Fruit fly (Drosophila melanogaster) whole organism, wandering third instar larva: ENCODE results near the gene Gad1.

Experiments
- Abd-B ChIP-seq: fragments of >200 bp; optimal IDR thresholded peaks from 2 replicates; lab custom pipeline; 2017; ENCODE audit warnings: missing biosample characterization, missing genetic modification characterization
- CG9705 ChIP-seq: fragments of 200-800 bp; sonication (Bioruptor generic); optimal IDR thresholded peaks from 2 replicates; lab custom pipeline; 2018; ENCODE audit warnings: missing biosample characterization, mild to moderate bottlenecking, missing genetic modification characterization
- CrebA ChIP-seq: fragments of 200-800 bp; sonication (Bioruptor generic); optimal IDR thresholded peaks from 2 replicates; lab custom pipeline; 2016; ENCODE audit warnings: missing biosample characterization, mild to moderate bottlenecking, missing genetic modification characterization, borderline replicate concordance
- Dfd ChIP-seq: fragments of >200 bp; optimal IDR thresholded peaks from 2 replicates; lab custom pipeline; 2017; ENCODE audit warnings: missing biosample characterization, missing genetic modification characterization
- Dif ChIP-seq: fragments of 200-275, 200-300 bp; sonication (Bioruptor generic); optimal IDR thresholded peaks from 2 replicates; lab custom pipeline; 2018; ENCODE audit warnings: missing biosample characterization, missing genetic modification characterization; ENCODE audit not compliant: partially characterized antibody
- GATAd ChIP-seq: sonication (Bioruptor generic); optimal IDR thresholded peaks from 2 replicates; lab custom pipeline; 2016; ENCODE audit warnings: missing biosample characterization, missing genetic modification characterization
- HLH106 ChIP-seq: fragments of 200-800 bp; optimal IDR thresholded peaks from 3 replicates; lab custom pipeline; 2019; ENCODE audit warnings: missing biosample characterization, mild to moderate bottlenecking, missing genetic modification characterization, moderate library complexity
- Hr78 ChIP-seq: fragments of >200 bp; optimal IDR thresholded peaks from 2 replicates; lab custom pipeline; 2017; ENCODE audit warnings: missing biosample characterization, missing genetic modification characterization
- Hr83 ChIP-seq: fragments of 200-300 bp; sonication (Bioruptor generic); optimal IDR thresholded peaks from 2 replicates; lab custom pipeline; 2016; ENCODE audit warnings: missing biosample characterization, mild to moderate bottlenecking, missing genetic modification characterization, moderate library complexity; ENCODE audit not compliant: poor library complexity, severe bottlenecking
- Jra ChIP-seq: sonication (Bioruptor generic); optimal IDR thresholded peaks from 2 replicates; lab custom pipeline; 2016; ENCODE audit warnings: missing biosample characterization, missing genetic modification characterization
- Mio ChIP-seq: sonication (Bioruptor generic); optimal IDR thresholded peaks from 2 replicates; lab custom pipeline; 2016; ENCODE audit warnings: missing biosample characterization, missing genetic modification characterization
- Myc ChIP-seq: fragments of >200 bp; optimal IDR thresholded peaks from 2 replicates; lab custom pipeline; 2017
- N ChIP-seq: fragments of >200 bp; optimal IDR thresholded peaks from 2 replicates; lab custom pipeline; 2018; ENCODE audit warnings: missing biosample characterization, missing external identifiers, missing genetic modification characterization
- OdsH ChIP-seq: fragments of 200-800 bp; sonication (Bioruptor generic); optimal IDR thresholded peaks from 2 replicates; lab custom pipeline; 2016; ENCODE audit warnings: missing biosample characterization, mild to moderate bottlenecking, missing genetic modification characterization
- Rel ChIP-seq, 2 experiments: fragments of 200-800 bp; sonication (Bioruptor generic) in 1 of 2; optimal IDR thresholded peaks; 2 replicates in 1 of 2; 3 replicates in 1 of 2; lab custom pipeline; 2016 to 2019; ENCODE audit warnings: mild to moderate bottlenecking in 2 of 2, missing biosample characterization in 2 of 2, missing genetic modification characterization in 2 of 2, moderate library complexity in 1 of 2
- Sp1 ChIP-seq: fragments of 200-800 bp; sonication (Bioruptor generic); optimal IDR thresholded peaks from 3 replicates; lab custom pipeline; 2019; ENCODE audit warnings: missing biosample characterization, mild to moderate bottlenecking, missing genetic modification characterization, moderate library complexity
- Vsx2 ChIP-seq: fragments of 200-300, 225-300 bp; sonication (Bioruptor generic); optimal IDR thresholded peaks from 2 replicates; lab custom pipeline; 2018; ENCODE audit warnings: missing biosample characterization, missing genetic modification characterization; ENCODE audit not compliant: partially characterized antibody
- br ChIP-seq: fragments of 200-800 bp; sonication (Bioruptor generic); optimal IDR thresholded peaks from 2 replicates; lab custom pipeline; 2016; ENCODE audit warnings: missing biosample characterization, missing genetic modification characterization
- brk ChIP-seq: fragments of 200-800 bp; sonication (Bioruptor generic); optimal IDR thresholded peaks from 2 replicates; lab custom pipeline; 2016; ENCODE audit warnings: missing biosample characterization, mild to moderate bottlenecking, missing genetic modification characterization
- dmrt93B ChIP-seq: fragments of 200-800 bp; sonication (Bioruptor generic); optimal IDR thresholded peaks from 2 replicates; lab custom pipeline; 2018; ENCODE audit warnings: missing biosample characterization, mild to moderate bottlenecking, missing genetic modification characterization
- dsf ChIP-seq: sonication (Bioruptor generic); optimal IDR thresholded peaks from 2 replicates; lab custom pipeline; 2016; ENCODE audit warnings: missing biosample characterization, missing genetic modification characterization, borderline replicate concordance
- ey ChIP-seq: fragments of 200-800 bp; sonication (Bioruptor generic); optimal IDR thresholded peaks from 2 replicates; lab custom pipeline; 2016; ENCODE audit warnings: missing biosample characterization, missing genetic modification characterization
- foxo ChIP-seq, 2 experiments: fragments of 200-800 bp; sonication (Bioruptor generic); optimal IDR thresholded peaks; 2 replicates in 1 of 2; 3 replicates in 1 of 2; lab custom pipeline; 2016 to 2017; ENCODE audit warnings: missing biosample characterization in 2 of 2, missing genetic modification characterization in 2 of 2
- fru ChIP-seq: fragments of 200-800 bp; sonication (Bioruptor generic); optimal IDR thresholded peaks from 3 replicates; lab custom pipeline; 2016; ENCODE audit warnings: missing biosample characterization, mild to moderate bottlenecking, missing genetic modification characterization
- h ChIP-seq: fragments of 200-800 bp; sonication (Bioruptor generic); optimal IDR thresholded peaks from 3 replicates; lab custom pipeline; 2016; ENCODE audit warnings: missing biosample characterization, mild to moderate bottlenecking, missing genetic modification characterization
- jim ChIP-seq: fragments of 175-275, 200-325 bp; sonication (Bioruptor generic); optimal IDR thresholded peaks from 2 replicates; lab custom pipeline; 2016; ENCODE audit warnings: missing biosample characterization, mild to moderate bottlenecking, missing genetic modification characterization
- pan ChIP-seq: fragments of >200 bp; optimal IDR thresholded peaks from 2 replicates; lab custom pipeline; 2017
- psq ChIP-seq: fragments of 200-800 bp; sonication (Bioruptor generic); optimal IDR thresholded peaks from 3 replicates; lab custom pipeline; 2017; ENCODE audit warnings: missing biosample characterization, mild to moderate bottlenecking, missing genetic modification characterization, moderate library complexity
- rgr ChIP-seq: fragments of 200-800 bp; sonication (Bioruptor generic); optimal IDR thresholded peaks from 3 replicates; lab custom pipeline; 2016; ENCODE audit warnings: missing biosample characterization, mild to moderate bottlenecking, missing genetic modification characterization
- sage ChIP-seq: fragments of 200-800 bp; sonication (Bioruptor generic); optimal IDR thresholded peaks from 2 replicates; lab custom pipeline; 2016; ENCODE audit warnings: missing biosample characterization, mild to moderate bottlenecking, missing genetic modification characterization
- sv ChIP-seq: fragments of 200-800 bp; sonication (Bioruptor generic); optimal IDR thresholded peaks from 3 replicates; lab custom pipeline; 2016; ENCODE audit warnings: missing biosample characterization, missing genetic modification characterization
- tai ChIP-seq: sonication (Bioruptor generic); optimal IDR thresholded peaks from 2 replicates; lab custom pipeline; 2016; ENCODE audit warnings: missing biosample characterization, missing genetic modification characterization
- usp ChIP-seq: fragments of >200 bp; optimal IDR thresholded peaks from 2 replicates; lab custom pipeline; 2017; ENCODE audit warnings: missing biosample characterization, missing genetic modification characterization
- woc ChIP-seq: sonication (Bioruptor generic); optimal IDR thresholded peaks from 2 replicates; lab custom pipeline; 2016; ENCODE audit warnings: missing biosample characterization, mild to moderate bottlenecking, missing genetic modification characterization

Gene Gad1

dm6 chr3L:4108844-4109494 is 20.4 kb upstream of the Gad1 start:
- TF ChIP-seq h (GFP tag; lab: Kevin White, UChicago): peak; percentile 46
- TF ChIP-seq sv (GFP tag; lab: Kevin White, UChicago): peak; percentile 67
- TF ChIP-seq tai: no peak
- TF ChIP-seq Hr83 (GFP tag; lab: Kevin White, UChicago): no peak
- peak; percentile 2 for TF ChIP-seq dmrt93B (GFP tag; lab: Kevin White, UChicago)
- TF ChIP-seq OdsH (GFP tag; lab: Kevin White, UChicago): no peak
- TF ChIP-seq Dfd (GFP tag; lab: Kevin White, UChicago): no peak
- peak; percentile 29 for TF ChIP-seq ey (GFP tag; lab: Kevin White, UChicago)
- peak; percentile 26 for TF ChIP-seq Sp1 (GFP tag; lab: Kevin White, UChicago)
- no peak for TF ChIP-seq GATAd
- no peak for TF ChIP-seq Hr78 (GFP tag; lab: Kevin White, UChicago)
- TF ChIP-seq foxo (GFP tag; optimal IDR thresholded peaks at IDR 0.05; lab: Kevin White, UChicago): peak in 1 of 2 experiments; percentile 27
- TF ChIP-seq pan (lab: Kevin White, UChicago): no peak
- peak; percentile 59 for TF ChIP-seq fru (GFP tag; lab: Kevin White, UChicago)
- no peak for TF ChIP-seq sage (GFP tag; lab: Kevin White, UChicago)
- TF ChIP-seq Jra: peak; percentile 21
- TF ChIP-seq CG9705 (GFP tag; lab: Kevin White, UChicago): no peak
- peak; percentile 44 for TF ChIP-seq br (GFP tag; lab: Kevin White, UChicago)
- peak; percentile 28 for TF ChIP-seq HLH106 (tag; lab: Kevin White, UChicago)
- TF ChIP-seq Dif (GFP tag; lab: Kevin White, UChicago): no peak
- no peak for TF ChIP-seq Rel (GFP tag; optimal IDR thresholded peaks at IDR 0.05; lab: Kevin White, UChicago)
- no peak for TF ChIP-seq Rel (tag; optimal IDR thresholded peaks at IDR 0.05; lab: Kevin White, UChicago)
- TF ChIP-seq CrebA: no peak
- no peak for TF ChIP-seq Mio (GFP tag; lab: Kevin White, UChicago)
- TF ChIP-seq rgr (GFP tag; lab: Kevin White, UChicago): peak; percentile 36
- TF ChIP-seq Myc (lab: Kevin White, UChicago): no peak
- peak; percentile 27 for TF ChIP-seq psq (GFP tag; lab: Kevin White, UChicago)
- no peak for TF ChIP-seq Abd-B (GFP tag; lab: Kevin White, UChicago)
- TF ChIP-seq dsf: no peak
- TF ChIP-seq woc (GFP tag; lab: Kevin White, UChicago): peak; percentile 28

dm6 chr3L:4108072-4108843 is 19.7 kb upstream of the Gad1 start, which contains the start of gene Ack:
TSS of gene Ack (plus strand) at chr3L:4108186.
- TF ChIP-seq jim (GFP tag; lab: Kevin White, UChicago) (no peak), Abd-B (GFP tag; lab: Kevin White, UChicago) (no peak), sage (GFP tag; lab: Kevin White, UChicago) (no peak), Hr78 (GFP tag; lab: Kevin White, UChicago) (peak; percentile 35), Vsx2 (GFP tag; lab: Kevin White, UChicago) (no peak), Jra (no peak), N (peak; percentile 72), brk (no peak)

- no peak for TF ChIP-seq fru (GFP tag; lab: Kevin White, UChicago)
- no peak for TF ChIP-seq dmrt93B (GFP tag; lab: Kevin White, UChicago)
- peak; percentile 42 for TF ChIP-seq Jra
- peak; percentile 32 for TF ChIP-seq Rel (GFP tag; optimal IDR thresholded peaks at IDR 0.05; lab: Kevin White, UChicago)
- TF ChIP-seq Rel (tag; optimal IDR thresholded peaks at IDR 0.05; lab: Kevin White, UChicago): peak; percentile 6
- no peak for TF ChIP-seq usp (GFP tag; lab: Kevin White, UChicago)
- no peak for TF ChIP-seq brk
Measured at dm6 chr3L:4107120-4107519, 18.6 kb upstream of the Gad1 start.
